Worm (Caenorhabditis elegans) whole organism, L2 larva: ENCODE measurements around the gene grl-19.
A peak's percentile ranks its signal among the peaks of the same experiment; 100 is the strongest.

Experiments
- C34F6.9 ChIP-seq: fragments of 150-350 bp; optimal IDR thresholded peaks from 2 replicates; lab custom pipeline; 2014; ENCODE audit warnings: missing biosample characterization, missing genetic modification characterization
- R02D3.7 ChIP-seq: fragments of 150-350 bp; optimal IDR thresholded peaks from 2 replicates; lab custom pipeline; 2014; ENCODE audit warnings: missing biosample characterization, missing genetic modification characterization
- Y55F3AM.14 ChIP-seq: fragments of 200-800 bp; sonication (Bioruptor generic); optimal IDR thresholded peaks from 2 replicates; lab custom pipeline; 2018; ENCODE audit warnings: mild to moderate bottlenecking, missing genetic modification characterization, missing compliant biosample characterization
- alr-1 ChIP-seq: fragments of 150-350 bp; optimal IDR thresholded peaks from 2 replicates; lab custom pipeline; 2014; ENCODE audit warnings: missing biosample characterization, missing genetic modification characterization
- aly-2 ChIP-seq: fragments of 150-350 bp; optimal IDR thresholded peaks from 2 replicates; lab custom pipeline; 2014; ENCODE audit warnings: missing biosample characterization, missing genetic modification characterization
- ama-1 ChIP-seq: fragments of 150-350 bp; optimal IDR thresholded peaks from 2 replicates; lab custom pipeline; 2018; ENCODE audit warnings: inconsistent platforms
- blmp-1 ChIP-seq: sonication (generic microtip); optimal IDR thresholded peaks from 2 replicates; lab custom pipeline; 2017; ENCODE audit warnings: missing genetic modification characterization, mild to moderate bottlenecking, missing compliant biosample characterization, antibody characterized with exemption, moderate library complexity; ENCODE audit not compliant: insufficient read depth
- ceh-82 ChIP-seq: fragments of 150-350 bp; optimal IDR thresholded peaks from 2 replicates; lab custom pipeline; 2014; ENCODE audit warnings: missing biosample characterization, missing genetic modification characterization
- crh-2 ChIP-seq: sonication (generic microtip); optimal IDR thresholded peaks from 2 replicates; lab custom pipeline; 2017; ENCODE audit warnings: missing biosample characterization, missing genetic modification characterization
- dmd-4 ChIP-seq: sonication (generic microtip); optimal IDR thresholded peaks from 2 replicates; lab custom pipeline; 2017; ENCODE audit warnings: missing biosample characterization, missing genetic modification characterization
- egl-27 ChIP-seq: sonication (generic microtip); optimal IDR thresholded peaks from 3 replicates; lab custom pipeline; 2017; ENCODE audit warnings: missing biosample characterization, missing genetic modification reagents, missing genetic modification characterization
- elt-1 ChIP-seq: fragments of 150-350 bp; optimal IDR thresholded peaks from 2 replicates; lab custom pipeline; 2014; ENCODE audit warnings: missing biosample characterization, missing genetic modification characterization
- elt-3 ChIP-seq: sonication (generic microtip); optimal IDR thresholded peaks from 2 replicates; lab custom pipeline; 2017; ENCODE audit warnings: missing biosample characterization, missing genetic modification characterization
- fos-1 ChIP-seq: fragments of 150-350 bp; optimal IDR thresholded peaks from 2 replicates; lab custom pipeline; 2014; ENCODE audit warnings: missing biosample characterization, missing genetic modification characterization
- gmeb-1 ChIP-seq: fragments of 150-350 bp; optimal IDR thresholded peaks from 2 replicates; lab custom pipeline; 2014; ENCODE audit warnings: missing biosample characterization, missing genetic modification characterization
- lin-11 ChIP-seq: fragments of 150-350 bp; sonication (generic microtip); optimal IDR thresholded peaks from 2 replicates; lab custom pipeline; 2014; ENCODE audit warnings: missing biosample characterization, missing genetic modification characterization, inconsistent platforms, mixed read lengths
- lin-13 ChIP-seq: fragments of 150-350 bp; optimal IDR thresholded peaks from 2 replicates; lab custom pipeline; 2014; ENCODE audit warnings: missing biosample characterization, missing genetic modification reagents, missing genetic modification characterization
- lin-39 ChIP-seq: fragments of 150-350 bp; optimal IDR thresholded peaks from 2 replicates; lab custom pipeline; 2014; ENCODE audit warnings: missing biosample characterization, missing genetic modification reagents, missing genetic modification characterization
- lsy-2 ChIP-seq, 2 experiments: fragments of 150-350 bp in 1 of 2; sonication (generic microtip) in 1 of 2; optimal IDR thresholded peaks; 2 replicates each; lab custom pipeline; 2014 to 2017; ENCODE audit warnings: missing biosample characterization in 2 of 2, missing genetic modification characterization in 2 of 2
- mab-5 ChIP-seq: fragments of 150-350 bp; optimal IDR thresholded peaks from 2 replicates; lab custom pipeline; 2014; ENCODE audit warnings: missing biosample characterization, missing genetic modification characterization
- mbf-1 ChIP-seq: sonication (generic microtip); optimal IDR thresholded peaks from 2 replicates; lab custom pipeline; 2017; ENCODE audit warnings: missing biosample characterization, missing genetic modification characterization
- mdl-1 ChIP-seq, 2 experiments: fragments of 150-350 bp in 1 of 2; sonication (generic microtip) in 1 of 2; optimal IDR thresholded peaks; 2 replicates each; lab custom pipeline; 2017; ENCODE audit warnings: missing biosample characterization in 2 of 2, missing genetic modification characterization in 2 of 2
- nhr-10 ChIP-seq: sonication (generic microtip); optimal IDR thresholded peaks from 2 replicates; lab custom pipeline; 2017; ENCODE audit warnings: missing biosample characterization, missing genetic modification characterization
- nhr-11 ChIP-seq: fragments of 150-350 bp; optimal IDR thresholded peaks from 2 replicates; lab custom pipeline; 2014; ENCODE audit warnings: missing biosample characterization, missing genetic modification characterization
- nhr-129 ChIP-seq: fragments of 150-350 bp; optimal IDR thresholded peaks from 2 replicates; lab custom pipeline; 2014; ENCODE audit warnings: missing biosample characterization, missing genetic modification characterization
- nhr-21 ChIP-seq: fragments of 150-350 bp; optimal IDR thresholded peaks from 2 replicates; lab custom pipeline; 2014; ENCODE audit warnings: missing biosample characterization, missing genetic modification characterization
- nhr-237 ChIP-seq: fragments of 150-350 bp; optimal IDR thresholded peaks from 2 replicates; lab custom pipeline; 2014; ENCODE audit warnings: missing biosample characterization, missing genetic modification characterization
- nhr-25 ChIP-seq: fragments of 150-350 bp; sonication (generic microtip); optimal IDR thresholded peaks from 3 replicates; lab custom pipeline; 2014; ENCODE audit warnings: missing biosample characterization, missing genetic modification characterization
- nhr-6 ChIP-seq: fragments of 150-350 bp; optimal IDR thresholded peaks from 2 replicates; lab custom pipeline; 2014; ENCODE audit warnings: missing biosample characterization, missing genetic modification characterization
- nhr-77 ChIP-seq: fragments of 150-350 bp; optimal IDR thresholded peaks from 2 replicates; lab custom pipeline; 2014; ENCODE audit warnings: missing biosample characterization, missing genetic modification characterization
- peb-1 ChIP-seq: fragments of 150-350 bp; optimal IDR thresholded peaks from 2 replicates; lab custom pipeline; 2014; ENCODE audit warnings: missing biosample characterization, missing genetic modification characterization
- sem-4 ChIP-seq: fragments of 150-350 bp; optimal IDR thresholded peaks from 2 replicates; lab custom pipeline; 2014; ENCODE audit warnings: missing biosample characterization, missing genetic modification reagents, missing genetic modification characterization
- skn-1 ChIP-seq: sonication (generic microtip); optimal IDR thresholded peaks from 2 replicates; lab custom pipeline; 2017; ENCODE audit warnings: missing biosample characterization, missing genetic modification characterization
- sma-3 ChIP-seq: sonication (generic microtip); optimal IDR thresholded peaks from 2 replicates; lab custom pipeline; 2016; ENCODE audit warnings: missing genetic modification reagents, missing genetic modification characterization, missing compliant biosample characterization
- sma-9 ChIP-seq, 2 experiments: fragments of 150-350 bp in 1 of 2; sonication (generic microtip) in 1 of 2; optimal IDR thresholded peaks; 2 replicates each; lab custom pipeline; 2014 to 2016; ENCODE audit warnings: missing genetic modification characterization in 2 of 2, mild to moderate bottlenecking in 1 of 2, missing biosample characterization in 1 of 2, missing compliant biosample characterization in 1 of 2, missing genetic modification reagents in 1 of 2, moderate library complexity in 1 of 2
- snpc-4 ChIP-seq: fragments of 150-350 bp; optimal IDR thresholded peaks from 2 replicates; lab custom pipeline; 2014; ENCODE audit warnings: missing biosample characterization, missing genetic modification characterization
- unc-55 ChIP-seq: fragments of 150-350 bp; sonication (generic microtip); optimal IDR thresholded peaks from 3 replicates; lab custom pipeline; 2014; ENCODE audit warnings: missing biosample characterization, missing genetic modification reagents, missing genetic modification characterization
- unc-62 ChIP-seq: fragments of 150-350 bp; optimal IDR thresholded peaks from 2 replicates; lab custom pipeline; 2014; ENCODE audit warnings: missing biosample characterization, missing genetic modification reagents, missing genetic modification characterization
- zag-1 ChIP-seq: fragments of 150-350 bp; optimal IDR thresholded peaks from 2 replicates; lab custom pipeline; 2014; ENCODE audit warnings: missing biosample characterization, missing genetic modification characterization
- ztf-1 ChIP-seq: fragments of 200-800 bp; sonication (Bioruptor generic); conservative IDR thresholded peaks from 2 replicates; pipeline ENCODE4 v1.3.6; 2022; ENCODE audit warnings: missing genetic modification characterization, missing compliant biosample characterization
- ztf-11 ChIP-seq: sonication (generic microtip); optimal IDR thresholded peaks from 2 replicates; lab custom pipeline; 2017; ENCODE audit warnings: missing biosample characterization, missing genetic modification characterization
- ztf-4 ChIP-seq: fragments of 150-350 bp; optimal IDR thresholded peaks from 2 replicates; lab custom pipeline; 2014; ENCODE audit warnings: missing biosample characterization, missing genetic modification characterization

grl-19 gene

DNA sequence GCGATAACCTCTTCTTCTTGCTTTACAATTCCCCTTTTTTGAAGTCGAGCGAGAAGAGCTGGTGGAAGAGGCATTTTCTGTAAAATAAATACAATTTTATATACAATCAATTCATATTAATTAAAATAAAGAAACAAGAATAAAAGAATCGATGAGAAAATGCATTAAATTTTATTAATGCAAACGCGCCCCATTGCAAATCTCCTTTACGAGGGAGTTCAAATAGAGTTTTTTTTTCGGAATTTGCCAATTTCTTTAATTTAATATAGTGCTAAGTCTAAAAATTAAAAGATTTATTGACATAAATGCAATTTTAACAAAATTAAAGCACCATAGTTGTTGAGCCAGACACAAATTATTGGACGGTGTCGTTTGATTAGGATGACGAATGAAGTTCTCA, 9.3 kb upstream of the grl-19 start, which contains the start of gene pqbp-1.1 (continued):
- no peak for TF ChIP-seq unc-62 (GFP tag; lab: Kevin White, UChicago)
- TF ChIP-seq alr-1 (tag; lab: Kevin White, UChicago) = no peak
- TF ChIP-seq nhr-25 (tag; lab: Kevin White, UChicago) = peak; percentile 69
- peak; percentile 37 for TF ChIP-seq mab-5 (tag; lab: Kevin White, UChicago)
- peak; percentile 66 for TF ChIP-seq lin-13 (GFP tag; lab: Kevin White, UChicago)
- TF ChIP-seq nhr-11 = no peak
- no peak for TF ChIP-seq nhr-77 (tag; lab: Kevin White, UChicago)
- TF ChIP-seq nhr-21 (tag; lab: Kevin White, UChicago) = peak; percentile 67
- TF ChIP-seq elt-1 = no peak
- TF ChIP-seq ztf-1 = no peak
- TF ChIP-seq aly-2 (tag; lab: Kevin White, UChicago) = no peak
- TF ChIP-seq gmeb-1 (tag; lab: Kevin White, UChicago) = peak; percentile 95
- no peak for TF ChIP-seq nhr-237
- peak; percentile 9 for TF ChIP-seq fos-1 (tag; lab: Kevin White, UChicago)
- TF ChIP-seq mbf-1 (tag; lab: Kevin White, UChicago) = no peak
- TF ChIP-seq nhr-6 = no peak
- no peak for TF ChIP-seq lin-39 (tag; lab: Kevin White, UChicago)
- no peak for TF ChIP-seq nhr-10 (tag; lab: Kevin White, UChicago)
- no peak for TF ChIP-seq zag-1 (tag; lab: Kevin White, UChicago)
- TF ChIP-seq egl-27 (tag; lab: Kevin White, UChicago) = no peak
- no peak for TF ChIP-seq ztf-4 (tag; lab: Kevin White, UChicago)
- no peak for TF ChIP-seq ceh-82
- TF ChIP-seq nhr-129 = peak; percentile 11

DNA sequence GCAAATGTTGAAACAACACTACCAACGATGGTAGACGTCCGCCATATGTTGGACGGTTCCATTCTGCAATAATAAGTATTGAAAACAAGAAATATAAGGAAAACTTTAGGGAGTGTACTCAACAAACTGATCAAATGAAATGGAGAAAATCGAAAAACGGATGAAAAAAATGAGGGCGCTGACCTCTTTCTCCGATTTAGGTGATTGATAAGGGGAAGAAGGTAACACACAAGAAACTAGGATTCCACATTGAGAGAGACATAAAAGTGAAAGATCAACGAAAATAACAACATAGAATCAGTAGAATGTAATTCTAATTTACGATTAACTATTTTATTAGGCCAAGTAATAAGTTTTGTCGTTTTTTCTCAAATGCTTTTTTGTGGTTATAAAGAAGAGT, 6.8 kb upstream of the grl-19 start, which contains the start of gene dpy-9:
TSS of gene dpy-9 (minus strand) at position 63 of the 400 bp plus-strand sequence.
- TF ChIP-seq blmp-1 (tag; lab: Kevin White, UChicago) (peak; percentile 18), ama-1 (lab: Kevin White, UChicago) (no peak), nhr-237 (no peak), lin-39 (tag; lab: Kevin White, UChicago) (no peak), nhr-77 (tag; lab: Kevin White, UChicago) (no peak), ztf-4 (tag; lab: Kevin White, UChicago) (no peak)

DNA sequence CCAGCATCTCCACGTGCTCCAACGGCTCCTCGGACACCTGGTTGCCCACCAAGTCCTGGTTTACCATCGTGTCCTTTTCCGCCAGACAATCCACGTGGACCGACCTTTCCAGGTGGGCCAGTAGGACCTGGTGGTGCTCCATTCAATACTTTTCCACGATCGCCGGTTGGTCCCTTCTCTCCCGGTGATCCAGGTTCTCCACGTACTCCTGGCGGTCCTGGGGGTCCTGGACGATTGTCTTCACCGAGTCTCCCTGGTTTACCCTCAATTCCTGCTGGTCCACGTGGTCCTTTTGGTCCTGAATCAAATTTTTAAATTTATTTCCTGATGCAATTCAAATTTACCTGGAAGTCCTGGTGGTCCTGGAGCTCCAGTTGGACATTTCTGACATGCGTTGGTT, 6.0 kb upstream of the grl-19 start:
- TF ChIP-seq skn-1 (no peak), dmd-4 (no peak), sma-3 (GFP tag; lab: Kevin White, UChicago) (no peak), aly-2 (tag; lab: Kevin White, UChicago) (no peak), ztf-1 (no peak), blmp-1 (tag; lab: Kevin White, UChicago) (no peak), unc-62 (GFP tag; lab: Kevin White, UChicago) (no peak), mbf-1 (tag; lab: Kevin White, UChicago) (no peak), sma-9 (GFP tag; optimal IDR thresholded peaks at IDR 0.05; lab: Kevin White, UChicago) (no peak), sma-9 (tag; optimal IDR thresholded peaks at IDR 0.05; lab: Kevin White, UChicago) (no peak), lin-11 (tag; lab: Kevin White, UChicago) (no peak), ztf-11 (no peak), nhr-11 (no peak), fos-1 (tag; lab: Kevin White, UChicago) (no peak), zag-1 (tag; lab: Kevin White, UChicago) (no peak), mdl-1 (tag; optimal IDR thresholded peaks at IDR 0.05; lab: Kevin White, UChicago) (no peak)
- TF ChIP-seq, all 48 proteins: peak for 0

DNA sequence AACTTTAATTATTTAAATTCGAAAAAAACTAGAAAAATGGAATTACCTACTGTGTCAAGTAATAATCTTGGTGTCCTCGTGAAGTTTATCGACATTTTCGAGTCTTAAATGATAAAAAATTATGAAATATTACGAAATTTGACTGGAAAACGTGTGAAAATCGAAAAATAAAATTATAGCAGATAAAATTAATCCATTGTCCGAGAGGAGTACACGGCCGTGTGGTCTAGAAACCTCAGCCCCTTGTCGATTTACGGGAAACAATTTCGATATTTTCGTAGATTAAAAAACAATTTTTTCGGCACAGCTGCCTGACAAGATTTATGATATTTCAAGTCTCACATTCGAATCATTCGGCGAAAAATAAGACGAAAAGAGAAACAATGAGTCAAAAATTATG, 4.7 kb upstream of the grl-19 start, which contains the start of gene R02D3.8:
TSS of gene R02D3.8 (minus strand) at position 109 of the 400 bp plus-strand sequence.
- no peak for TF ChIP-seq skn-1
- no peak for TF ChIP-seq ztf-11
- no peak for TF ChIP-seq alr-1 (tag; lab: Kevin White, UChicago)
- TF ChIP-seq egl-27 (tag; lab: Kevin White, UChicago) = no peak
- TF ChIP-seq nhr-25 (tag; lab: Kevin White, UChicago) = peak; percentile 46
- TF ChIP-seq sma-3 (GFP tag; lab: Kevin White, UChicago) = peak; percentile 44
- TF ChIP-seq fos-1 (tag; lab: Kevin White, UChicago) = no peak
- no peak for TF ChIP-seq peb-1 (tag; lab: Kevin White, UChicago)
- TF ChIP-seq nhr-21 (tag; lab: Kevin White, UChicago) = peak; percentile 19
- no peak for TF ChIP-seq ama-1 (lab: Kevin White, UChicago)
- peak; percentile 45 for TF ChIP-seq C34F6.9 (tag; lab: Kevin White, UChicago)
- TF ChIP-seq unc-55 (GFP tag; lab: Kevin White, UChicago) = peak; percentile 50
- peak; percentile 62 for TF ChIP-seq sma-9 (GFP tag; optimal IDR thresholded peaks at IDR 0.05; lab: Kevin White, UChicago)
- TF ChIP-seq sma-9 (tag; optimal IDR thresholded peaks at IDR 0.05; lab: Kevin White, UChicago) = no peak
- peak in 1 of 2 experiments; percentile 70 for TF ChIP-seq lsy-2 (tag; optimal IDR thresholded peaks at IDR 0.05; lab: Kevin White, UChicago)
- TF ChIP-seq zag-1 (tag; lab: Kevin White, UChicago) = no peak
- peak; percentile 22 for TF ChIP-seq crh-2 (tag; lab: Kevin White, UChicago)
- TF ChIP-seq ceh-82 = no peak
- TF ChIP-seq lin-39 (tag; lab: Kevin White, UChicago) = no peak
- no peak for TF ChIP-seq unc-62 (GFP tag; lab: Kevin White, UChicago)
- no peak for TF ChIP-seq mab-5 (tag; lab: Kevin White, UChicago)
- TF ChIP-seq ztf-4 (tag; lab: Kevin White, UChicago) = no peak
- TF ChIP-seq R02D3.7 (tag; lab: Kevin White, UChicago) = no peak
- TF ChIP-seq lin-13 (GFP tag; lab: Kevin White, UChicago) = peak; percentile 10
- TF ChIP-seq Y55F3AM.14 (GFP tag; lab: Kevin White, UChicago) = no peak
- no peak for TF ChIP-seq aly-2 (tag; lab: Kevin White, UChicago)
- no peak for TF ChIP-seq elt-3 (tag; lab: Kevin White, UChicago)
- TF ChIP-seq sem-4 = no peak
- no peak for TF ChIP-seq snpc-4 (tag; lab: Kevin White, UChicago)
- peak; percentile 24 for TF ChIP-seq gmeb-1 (tag; lab: Kevin White, UChicago)
- TF ChIP-seq ztf-1 = no peak
